Worm (Caenorhabditis elegans): Measurements from ENCODE around the gene ztf-9.

The ztf-9 gene

ce11 chrV:9663948-9664347 lies 28.0 kb downstream of the ztf-9 start:
- TF ChIP-seq lin-15B (tag; optimal IDR thresholded peaks at IDR 0.05) = no peak
- TF ChIP-seq efl-1 (optimal IDR thresholded peaks at IDR 0.05) = no peak
- TF ChIP-seq efl-1 (GFP tag; optimal IDR thresholded peaks at IDR 0.05 in 1 of 2) = peak in 1 of 2 experiments; percentile 28

- no peak for TF ChIP-seq efl-1 (optimal IDR thresholded peaks at IDR 0.05)
- no peak for TF ChIP-seq efl-1 (GFP tag; optimal IDR thresholded peaks at IDR 0.05 in 1 of 2)
- no peak for TF ChIP-seq swsn-7 (tag; optimal IDR thresholded peaks at IDR 0.05)
- no peak for TF ChIP-seq ceh-88 (GFP tag; IDR thresholded peaks at IDR 0.05)
- TF ChIP-seq xbp-1 (tag; optimal IDR thresholded peaks at IDR 0.05) = no peak
- no peak for TF ChIP-seq pax-3 (tag; optimal IDR thresholded peaks at IDR 0.05)
- no peak for TF ChIP-seq elt-2 (tag; optimal IDR thresholded peaks at IDR 0.05)
Measured at ce11 chrV:9661514-9661913, 30.4 kb downstream of the ztf-9 start, which contains the start of gene pitr-4. Gene pitr-4, minus strand, starts transcription at chrV:9661614.

- TF ChIP-seq ztf-4 (tag; optimal IDR thresholded peaks at IDR 0.05) (no peak), sox-4 (tag; optimal IDR thresholded peaks at IDR 0.05) (no peak), blmp-1 (tag; optimal IDR thresholded peaks at IDR 0.05) (peak; percentile 58), hpl-2 (GFP tag; optimal IDR thresholded peaks at IDR 0.05) (no peak), fkh-4 (tag; optimal IDR thresholded peaks at IDR 0.05; ENCODE audit: borderline replicate concordance) (no peak), ets-5 (GFP tag; IDR thresholded peaks at IDR 0.05) (no peak), nhr-77 (tag; optimal IDR thresholded peaks at IDR 0.05) (no peak), alr-1 (tag; optimal IDR thresholded peaks at IDR 0.05; ENCODE audit: borderline replicate concordance) (no peak), tbx-2 (tag; optimal IDR thresholded peaks at IDR 0.05) (no peak), dsc-1 (tag; optimal IDR thresholded peaks at IDR 0.05) (no peak), zag-1 (tag; optimal IDR thresholded peaks at IDR 0.05) (no peak), efl-3 (GFP tag; optimal IDR thresholded peaks at IDR 0.05) (no peak), pqm-1 (tag; optimal IDR thresholded peaks at IDR 0.05) (no peak), elt-3 (tag; optimal IDR thresholded peaks at IDR 0.05) (peak; percentile 69 to 96 (median 92)), ceh-88 (GFP tag; IDR thresholded peaks at IDR 0.05) (no peak), unc-86 (tag; optimal IDR thresholded peaks at IDR 0.05) (no peak), C16A3.4 (tag; optimal IDR thresholded peaks at IDR 0.05) (no peak), unc-30 (tag; optimal IDR thresholded peaks at IDR 0.05) (no peak), lin-39 (tag; optimal IDR thresholded peaks at IDR 0.05) (no peak), nhr-71 (tag; optimal IDR thresholded peaks at IDR 0.05) (peak; percentile 72), nhr-12 (tag; optimal IDR thresholded peaks at IDR 0.05) (no peak), nhr-47 (tag; optimal IDR thresholded peaks at IDR 0.05) (no peak), ama-1 (optimal IDR thresholded peaks at IDR 0.05) (no peak), hlh-17 (GFP tag; optimal IDR thresholded peaks at IDR 0.05; ENCODE audit: borderline replicate concordance) (no peak), ceh-82 (tag; optimal IDR thresholded peaks at IDR 0.05) (no peak), nhr-19 (GFP tag; conservative IDR thresholded peaks at IDR 0.05) (peak; percentile 44), C34B4.2 (tag; optimal IDR thresholded peaks at IDR 0.05) (no peak), unc-130 (tag; optimal IDR thresholded peaks at IDR 0.05) (no peak), mdl-1 (tag; optimal IDR thresholded peaks at IDR 0.05) (no peak), irx-1 (tag; optimal IDR thresholded peaks at IDR 0.05) (no peak), pag-3 (tag; optimal IDR thresholded peaks at IDR 0.05; ENCODE audit: borderline replicate concordance, insufficient read depth) (no peak), unc-98 (GFP tag; IDR thresholded peaks at IDR 0.05) (no peak), skn-1 (tag; optimal IDR thresholded peaks at IDR 0.05) (no peak), egl-13 (tag; optimal IDR thresholded peaks at IDR 0.05) (no peak), snpc-4 (tag; optimal IDR thresholded peaks at IDR 0.05) (no peak), fkh-10 (GFP tag; optimal IDR thresholded peaks at IDR 0.05) (no peak), ceh-90 (tag; optimal IDR thresholded peaks at IDR 0.05) (no peak), lin-14 (GFP tag; optimal IDR thresholded peaks at IDR 0.05) (peak; percentile 57), lir-3 (tag; optimal IDR thresholded peaks at IDR 0.05; ENCODE audit: poor library complexity) (no peak), ces-1 (GFP tag; optimal IDR thresholded peaks at IDR 0.05) (no peak), pax-3 (tag; optimal IDR thresholded peaks at IDR 0.05) (no peak), vab-15 (tag; optimal IDR thresholded peaks at IDR 0.05) (peak; percentile 39), rnt-1 (tag; optimal IDR thresholded peaks at IDR 0.05) (no peak)
Measured at ce11 chrV:9654154-9654805, 37.7 kb downstream of the ztf-9 start, which contains the start of gene cyp-29A4. Gene cyp-29A4, plus strand, starts transcription at chrV:9654755.

All from whole organism, L1 larva.